Fruit fly (Drosophila melanogaster): ENCODE results near the gene Cpr78Cc.
A peak's percentile ranks its signal among the peaks of the same experiment; 100 is the strongest.

Gene Cpr78Cc

DNA sequence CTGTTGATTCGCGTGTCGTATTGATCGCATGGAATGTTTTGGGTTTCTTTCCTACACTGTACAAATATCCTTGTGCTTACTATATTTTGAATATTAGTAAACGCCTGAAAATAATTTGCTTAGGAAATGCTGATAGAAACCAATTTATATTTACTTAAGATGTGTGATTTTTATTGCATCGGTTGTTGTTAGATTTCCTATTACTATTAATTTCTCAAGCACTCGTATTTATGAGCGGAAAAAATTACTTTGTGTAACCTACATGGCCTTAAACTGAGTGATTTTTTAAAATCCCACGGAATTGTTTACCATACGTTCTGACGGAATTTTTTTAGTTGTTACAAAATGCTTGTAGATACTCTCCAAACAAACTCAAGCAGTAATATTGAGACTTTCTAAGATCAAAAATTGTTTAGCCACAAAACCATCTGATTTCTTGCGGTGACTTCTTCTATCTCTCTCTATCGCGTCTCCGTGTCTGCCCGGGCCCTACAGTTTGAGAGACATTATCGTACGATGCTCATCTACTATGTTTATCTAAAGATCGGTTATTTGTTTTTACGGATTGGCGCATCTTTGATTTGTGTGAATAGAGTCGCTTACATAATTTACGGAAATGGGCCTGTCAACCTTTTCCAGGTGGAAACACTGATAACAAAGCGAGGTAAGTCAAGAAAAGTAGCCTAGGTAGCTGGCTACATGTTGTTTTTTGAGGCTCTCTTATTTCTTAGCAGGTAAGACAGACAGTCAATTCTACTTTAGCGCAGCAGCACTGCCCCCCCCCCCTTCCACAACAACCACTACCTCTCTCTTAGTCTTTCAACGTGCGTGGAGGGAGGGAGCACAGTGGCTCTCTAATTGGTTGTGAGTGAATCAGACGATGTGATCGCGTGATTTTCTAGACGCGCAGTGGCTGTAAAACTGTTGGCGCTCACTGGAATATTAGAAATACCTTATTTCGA, 23.8 kb upstream of the Cpr78Cc start (continued):
- peak; percentile 62 for TF ChIP-seq mam (GFP tag; optimal IDR thresholded peaks at IDR 0.05)
- TF ChIP-seq sima (GFP tag; optimal IDR thresholded peaks at IDR 0.05) = peak; percentile 25
- peak; percentile 82 for TF ChIP-seq nmo (GFP tag; optimal IDR thresholded peaks at IDR 0.05)
- TF ChIP-seq bcd (GFP tag; optimal IDR thresholded peaks at IDR 0.05) = peak; percentile 66
- no peak for TF ChIP-seq Dip2 (GFP tag; IDR thresholded peaks at IDR 0.05)
- peak; percentile 1 for TF ChIP-seq MTF-1 (GFP tag; optimal IDR thresholded peaks at IDR 0.05; ENCODE audit: borderline replicate concordance)
- TF ChIP-seq Deaf1 (tag; optimal IDR thresholded peaks at IDR 0.05) = peak; percentile 18
- TF ChIP-seq CG43689 (GFP tag; IDR thresholded peaks at IDR 0.05) = peak; percentile 31; the same call in 1 of the 2 replicates
- TF ChIP-seq hb (GFP tag; IDR thresholded peaks at IDR 0.05; ENCODE audit: partially characterized antibody) = no peak
- TF ChIP-seq pnt (GFP tag; optimal IDR thresholded peaks at IDR 0.05) = peak; percentile 68
- TF ChIP-seq lmd (GFP tag; IDR thresholded peaks at IDR 0.05) = peak; percentile 52
- TF ChIP-seq CG13624 (GFP tag; optimal IDR thresholded peaks at IDR 0.05) = peak; percentile 50
- peak; percentile 26 for TF ChIP-seq Neu2 (GFP tag; optimal IDR thresholded peaks at IDR 0.05; ENCODE audit: borderline replicate concordance)
- TF ChIP-seq Xrp1 (GFP tag; IDR thresholded peaks at IDR 0.05) = peak; percentile 41
- TF ChIP-seq chinmo (GFP tag; IDR thresholded peaks at IDR 0.05; ENCODE audit: partially characterized antibody) = 0 out of 4 replicates have a peak, but pooled peaks have one; percentile 39
- TF ChIP-seq corto (GFP tag; optimal IDR thresholded peaks at IDR 0.05) = no peak
- peak; percentile 45 for TF ChIP-seq CG1233 (GFP tag; optimal IDR thresholded peaks at IDR 0.05)
- no peak for TF ChIP-seq CG6813 (GFP tag; optimal IDR thresholded peaks at IDR 0.05)
- TF ChIP-seq CG9932 (GFP tag; IDR thresholded peaks at IDR 0.05) = peak; percentile 46
- no peak for TF ChIP-seq Doc2 (GFP tag; IDR thresholded peaks at IDR 0.05)
- no peak for TF ChIP-seq Ets97D (GFP tag; optimal IDR thresholded peaks at IDR 0.05)
- no peak for TF ChIP-seq Doc3 (GFP tag; IDR thresholded peaks at IDR 0.05; ENCODE audit: partially characterized antibody)
- peak; percentile 45 for TF ChIP-seq hth (optimal IDR thresholded peaks at IDR 0.05)
- TF ChIP-seq CG9797 (GFP tag; optimal IDR thresholded peaks at IDR 0.05) = no peak
- TF ChIP-seq CG17568 (GFP tag; optimal IDR thresholded peaks at IDR 0.05) = no peak
- TF ChIP-seq CG11093 (GFP tag; IDR thresholded peaks at IDR 0.05) = 0 out of 3 replicates have a peak, but pooled peaks have one; percentile 18
- peak; percentile 51 for TF ChIP-seq Nf-YB (GFP tag; optimal IDR thresholded peaks at IDR 0.05)
- peak; percentile 69 for TF ChIP-seq Med (GFP tag)
- peak; percentile 55 for TF ChIP-seq pum (GFP tag; optimal IDR thresholded peaks at IDR 0.05)
- TF ChIP-seq HHEX (GFP tag; optimal IDR thresholded peaks at IDR 0.05) = peak; percentile 36
- TF ChIP-seq emc (GFP tag; optimal IDR thresholded peaks at IDR 0.05) = no peak
- TF ChIP-seq CG1529 (GFP tag; optimal IDR thresholded peaks at IDR 0.05) = peak; percentile 52
- TF ChIP-seq sug (tag; optimal IDR thresholded peaks at IDR 0.05) = no peak
- TF ChIP-seq Lim3 (GFP tag; IDR thresholded peaks at IDR 0.05) = no peak
- TF ChIP-seq NC2β (GFP tag; optimal IDR thresholded peaks at IDR 0.05) = peak; percentile 71
- TF ChIP-seq lola (GFP tag; optimal IDR thresholded peaks at IDR 0.05) = peak in 1 of 3 experiments; percentile 79
- peak; percentile 62 for TF ChIP-seq Meics (GFP tag; optimal IDR thresholded peaks at IDR 0.05)
- no peak for TF ChIP-seq CG3407 (GFP tag; optimal IDR thresholded peaks at IDR 0.05)
- TF ChIP-seq gt (GFP tag; IDR thresholded peaks at IDR 0.05) = no peak
- TF ChIP-seq CG17361 (GFP tag; IDR thresholded peaks at IDR 0.05) = peak; percentile 91
- peak; percentile 63 for TF ChIP-seq CG15479 (GFP tag; optimal IDR thresholded peaks at IDR 0.05)
- TF ChIP-seq CG2712 (tag; optimal IDR thresholded peaks at IDR 0.05) = peak; percentile 73
- 0 out of 2 replicates have a peak, but pooled peaks have one; percentile 15 for TF ChIP-seq CG7372 (GFP tag; IDR thresholded peaks at IDR 0.05)
- TF ChIP-seq CG14667 (GFP tag; IDR thresholded peaks at IDR 0.05) = 0 out of 2 replicates have a peak, but pooled peaks have one; percentile 25
- peak; percentile 74 to 78 for TF ChIP-seq Pdp1 (GFP tag; optimal IDR thresholded peaks at IDR 0.05)
- peak; percentile 19; the same call in 1 of the 2 replicates for TF ChIP-seq al (GFP tag; IDR thresholded peaks at IDR 0.05)
- TF ChIP-seq ase (GFP tag; IDR thresholded peaks at IDR 0.05) = 0 out of 3 replicates have a peak, but pooled peaks have one; percentile 10
- no peak for TF ChIP-seq toy (GFP tag; IDR thresholded peaks at IDR 0.05)
